Fruit fly (Drosophila melanogaster) whole organism, adult: Measurements from ENCODE around the gene Sqor.

Experiments used
- CG33017 ChIP-seq: fragments of 200-800 bp; sonication (Bioruptor generic); optimal IDR thresholded peaks from 2 replicates; lab custom pipeline; 2018; ENCODE audit warnings: missing biosample characterization, mild to moderate bottlenecking, missing genetic modification characterization, moderate library complexity
- Mnt ChIP-seq: fragments of 200-800 bp; sonication (Bioruptor generic); optimal IDR thresholded peaks from 2 replicates; lab custom pipeline; 2016; ENCODE audit warnings: missing biosample characterization, mild to moderate bottlenecking, missing genetic modification characterization
- toe ChIP-seq: fragments of 200-800 bp; sonication (Bioruptor generic); optimal IDR thresholded peaks from 2 replicates; lab custom pipeline; 2016; ENCODE audit warnings: missing biosample characterization, missing genetic modification characterization

DNA sequence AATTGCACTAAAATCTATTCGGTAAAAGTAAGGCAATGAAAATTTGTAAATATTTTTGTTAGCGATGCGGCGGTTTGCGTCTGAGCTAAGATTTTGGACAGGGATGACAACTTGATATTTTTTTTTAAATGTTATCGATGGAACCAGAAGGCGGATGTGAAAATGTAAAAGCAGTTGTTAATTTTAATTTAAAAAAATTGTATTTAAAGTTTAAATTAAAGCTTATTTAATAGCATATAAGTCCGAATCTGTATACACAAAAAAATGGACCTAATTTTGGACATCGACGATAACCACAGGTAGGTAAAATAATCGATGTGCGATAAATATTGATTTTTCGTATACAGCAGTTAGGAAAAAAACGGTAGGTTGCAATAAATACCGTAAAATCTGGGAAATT is 22.4 kb downstream of the Sqor start, which contains the start of the genes CG11586 and VhaM9.7-a:
- TF ChIP-seq CG33017 (no peak), toe (GFP tag; lab: Kevin White, UChicago) (no peak), Mnt (GFP tag; lab: Kevin White, UChicago) (peak; percentile 39)
